Fruit fly (Drosophila melanogaster) whole organism, prepupa: ENCODE measurements around the gene mask.

ENCODE experiments used
- CG10631 ChIP-seq: fragments of 200-800 bp; sonication (Bioruptor generic); optimal IDR thresholded peaks from 2 replicates; lab custom pipeline; 2016; ENCODE audit warnings: missing biosample characterization, missing genetic modification characterization
- CG11294 ChIP-seq: fragments of 200-800 bp; sonication (Bioruptor generic); IDR thresholded peaks from 2 replicates; pipeline ENCODE4 v1.3.6; 2022; ENCODE audit warnings: missing biosample characterization, missing genetic modification characterization
- CG11902 ChIP-seq: fragments of 200-800 bp; sonication (Bioruptor generic); optimal IDR thresholded peaks from 3 replicates; lab custom pipeline; 2016; ENCODE audit warnings: missing biosample characterization, missing genetic modification characterization
- CG15336 ChIP-seq: fragments of 200-800 bp; sonication (Bioruptor generic); IDR thresholded peaks from 2 replicates; pipeline ENCODE4 v1.3.6; 2022; ENCODE audit warnings: missing biosample characterization, missing genetic modification characterization
- CG1621 ChIP-seq: fragments of 200-800 bp; sonication (Bioruptor generic); optimal IDR thresholded peaks from 3 replicates; lab custom pipeline; 2018; ENCODE audit warnings: missing biosample characterization, mild to moderate bottlenecking, missing genetic modification characterization
- CG16779 ChIP-seq: fragments of 200-800 bp; sonication (Bioruptor generic); optimal IDR thresholded peaks from 3 replicates; lab custom pipeline; 2017; ENCODE audit warnings: missing biosample characterization, mild to moderate bottlenecking, missing genetic modification characterization
- CG3032 ChIP-seq: fragments of 200-800 bp; optimal IDR thresholded peaks from 2 replicates; lab custom pipeline; 2019; ENCODE audit warnings: missing biosample characterization, mild to moderate bottlenecking, missing genetic modification characterization, moderate library complexity
- CG31627 ChIP-seq: fragments of 200-800 bp; sonication (Bioruptor generic); optimal IDR thresholded peaks from 3 replicates; lab custom pipeline; 2016; ENCODE audit warnings: missing biosample characterization, missing genetic modification characterization
- CG32006 ChIP-seq: fragments of 200-800 bp; sonication (Bioruptor generic); optimal IDR thresholded peaks from 3 replicates; lab custom pipeline; 2017; ENCODE audit warnings: missing biosample characterization, mild to moderate bottlenecking, missing genetic modification characterization
- CG34406 ChIP-seq: fragments of 200-800 bp; sonication (Bioruptor generic); optimal IDR thresholded peaks from 3 replicates; lab custom pipeline; 2016; ENCODE audit warnings: missing biosample characterization, missing genetic modification characterization
- CG3919 ChIP-seq: fragments of 200-800 bp; sonication (Bioruptor generic); optimal IDR thresholded peaks from 3 replicates; lab custom pipeline; 2016; ENCODE audit warnings: missing biosample characterization, missing genetic modification characterization
- CG6163 ChIP-seq: fragments of 200-800 bp; sonication (Bioruptor generic); IDR thresholded peaks from 3 replicates; pipeline ENCODE4 v1.3.6; 2022; ENCODE audit warnings: missing biosample characterization, missing genetic modification characterization
- CG6276 ChIP-seq: fragments of 200-800 bp; sonication (Bioruptor generic); optimal IDR thresholded peaks from 2 replicates; lab custom pipeline; 2017; ENCODE audit warnings: missing biosample characterization, mild to moderate bottlenecking, missing genetic modification characterization
- CG6808 ChIP-seq: fragments of 200-800 bp; sonication (Bioruptor generic); optimal IDR thresholded peaks from 3 replicates; lab custom pipeline; 2017; ENCODE audit warnings: missing biosample characterization, missing genetic modification characterization, mild to moderate bottlenecking, moderate library complexity, missing genetic modification reagents
- CG6854 ChIP-seq: fragments of 200-800 bp; sonication (Bioruptor generic); optimal IDR thresholded peaks from 2 replicates; lab custom pipeline; 2017; ENCODE audit warnings: missing biosample characterization, mild to moderate bottlenecking, missing genetic modification characterization
- CG8119 ChIP-seq: fragments of 200-800 bp; sonication (Bioruptor generic); IDR thresholded peaks from 3 replicates; pipeline ENCODE4 v1.3.6; 2022; ENCODE audit warnings: missing biosample characterization, missing genetic modification characterization
- CG8319 ChIP-seq: fragments of 200-800 bp; sonication (Bioruptor generic); optimal IDR thresholded peaks from 3 replicates; lab custom pipeline; 2016; ENCODE audit warnings: missing biosample characterization, missing genetic modification characterization
- CG8632 ChIP-seq: fragments of 200-800 bp; sonication (Bioruptor generic); optimal IDR thresholded peaks from 3 replicates; lab custom pipeline; 2016; ENCODE audit warnings: missing biosample characterization, missing genetic modification characterization
- CG9139 ChIP-seq: fragments of 200-800 bp; sonication (Bioruptor generic); optimal IDR thresholded peaks from 3 replicates; lab custom pipeline; 2017; ENCODE audit warnings: missing biosample characterization, mild to moderate bottlenecking, missing genetic modification characterization
- Eip75B ChIP-seq: fragments of 200-800 bp; sonication (Bioruptor generic); optimal IDR thresholded peaks from 3 replicates; lab custom pipeline; 2016; ENCODE audit warnings: missing biosample characterization, missing genetic modification characterization
- Eip78C ChIP-seq: fragments of 200-800 bp; sonication (Bioruptor generic); peaks from one replicate; lab custom pipeline; 2016; ENCODE audit warnings: missing biosample characterization, missing genetic modification characterization
- Eip93F ChIP-seq: fragments of 200-800 bp; sonication (Bioruptor generic); optimal IDR thresholded peaks from 2 replicates; lab custom pipeline; 2016; ENCODE audit warnings: missing biosample characterization, mild to moderate bottlenecking, missing genetic modification characterization
- Ets21C ChIP-seq: fragments of 200-800 bp; sonication (Bioruptor generic); optimal IDR thresholded peaks from 3 replicates; lab custom pipeline; 2016; ENCODE audit warnings: missing biosample characterization, missing genetic modification characterization
- Ets96B ChIP-seq: fragments of 200-800 bp; optimal IDR thresholded peaks from 2 replicates; lab custom pipeline; 2019; ENCODE audit warnings: missing biosample characterization, mild to moderate bottlenecking, missing genetic modification characterization, moderate library complexity
- Gug ChIP-seq: fragments of 200-800 bp; sonication (Bioruptor generic); IDR thresholded peaks from 2 replicates; pipeline ENCODE4 v1.3.6; 2022; ENCODE audit warnings: missing biosample characterization, missing genetic modification characterization
- Hr38 ChIP-seq: sonication (Bioruptor generic); optimal IDR thresholded peaks from 2 replicates; lab custom pipeline; 2016; ENCODE audit warnings: missing biosample characterization, missing genetic modification characterization
- Hr4 ChIP-seq: fragments of 200-800 bp; sonication (Bioruptor generic); optimal IDR thresholded peaks from 3 replicates; lab custom pipeline; 2016; ENCODE audit warnings: missing biosample characterization, missing genetic modification characterization
- Lpt ChIP-seq: fragments of 200-800 bp; sonication (Bioruptor generic); optimal IDR thresholded peaks from 3 replicates; lab custom pipeline; 2016; ENCODE audit warnings: missing biosample characterization, missing genetic modification characterization
- Sox14 ChIP-seq: fragments of 200-800 bp; sonication (Bioruptor generic); optimal IDR thresholded peaks from 3 replicates; lab custom pipeline; 2016; ENCODE audit warnings: missing biosample characterization, missing genetic modification characterization
- achi ChIP-seq: fragments of 200-800 bp; sonication (Bioruptor generic); optimal IDR thresholded peaks from 3 replicates; lab custom pipeline; 2016; ENCODE audit warnings: missing biosample characterization, missing genetic modification characterization
- acj6 ChIP-seq: fragments of 200-800 bp; sonication (Bioruptor generic); optimal IDR thresholded peaks from 3 replicates; lab custom pipeline; 2016; ENCODE audit warnings: missing biosample characterization, missing genetic modification characterization
- dac ChIP-seq: fragments of 200-800 bp; sonication (Bioruptor generic); optimal IDR thresholded peaks from 2 replicates; lab custom pipeline; 2017; ENCODE audit warnings: missing biosample characterization, mild to moderate bottlenecking, missing genetic modification characterization
- dsx ChIP-seq: fragments of 200-800 bp; optimal IDR thresholded peaks from 3 replicates; lab custom pipeline; 2019; ENCODE audit warnings: missing biosample characterization, mild to moderate bottlenecking, missing genetic modification characterization, moderate library complexity; ENCODE audit not compliant: poor library complexity, severe bottlenecking
- eg ChIP-seq: fragments of 200-800 bp; sonication (Bioruptor generic); IDR thresholded peaks from 3 replicates; pipeline ENCODE4 v1.3.6; 2022; ENCODE audit warnings: missing biosample characterization, missing genetic modification characterization
- esn ChIP-seq: fragments of 200-800 bp; sonication (Bioruptor generic); optimal IDR thresholded peaks from 2 replicates; lab custom pipeline; 2016; ENCODE audit warnings: missing biosample characterization, mild to moderate bottlenecking, missing genetic modification characterization, moderate library complexity
- fd59A ChIP-seq: fragments of 200-800 bp; sonication (Bioruptor generic); optimal IDR thresholded peaks from 2 replicates; lab custom pipeline; 2017; ENCODE audit warnings: missing biosample characterization, mild to moderate bottlenecking, missing genetic modification characterization, missing genetic modification reagents
- lz ChIP-seq: fragments of 200-800 bp; sonication (Bioruptor generic); optimal IDR thresholded peaks from 3 replicates; lab custom pipeline; 2016; ENCODE audit warnings: missing biosample characterization, missing genetic modification characterization
- net ChIP-seq: fragments of 200-800 bp; sonication (Bioruptor generic); optimal IDR thresholded peaks from 3 replicates; lab custom pipeline; 2016; ENCODE audit warnings: missing biosample characterization, missing genetic modification characterization
- pdm3 ChIP-seq: fragments of 200-800 bp; sonication (Bioruptor generic); optimal IDR thresholded peaks from 3 replicates; lab custom pipeline; 2016; ENCODE audit warnings: missing biosample characterization, missing genetic modification characterization
- salr ChIP-seq, 2 experiments: fragments of 200-800 bp; sonication (Bioruptor generic); optimal IDR thresholded peaks; 3 replicates each; lab custom pipeline; 2016 to 2018; ENCODE audit warnings: missing biosample characterization in 2 of 2, missing genetic modification characterization in 2 of 2, mild to moderate bottlenecking in 1 of 2
- ss ChIP-seq, 2 experiments: fragments of 200-800 bp; sonication (Bioruptor generic); optimal IDR thresholded peaks; 2 replicates in 1 of 2; 3 replicates in 1 of 2; lab custom pipeline; 2017 to 2018; ENCODE audit warnings: mild to moderate bottlenecking in 2 of 2, missing biosample characterization in 2 of 2, missing genetic modification characterization in 2 of 2, moderate library complexity in 1 of 2
- svp ChIP-seq: fragments of 200-800 bp; sonication (Bioruptor generic); peaks from one replicate; lab custom pipeline; 2016; ENCODE audit warnings: missing biosample characterization, missing genetic modification characterization
- topi ChIP-seq: fragments of 200-800 bp; sonication (Bioruptor generic); optimal IDR thresholded peaks from 3 replicates; lab custom pipeline; 2016; ENCODE audit warnings: missing biosample characterization, missing genetic modification characterization

Gene mask

DNA sequence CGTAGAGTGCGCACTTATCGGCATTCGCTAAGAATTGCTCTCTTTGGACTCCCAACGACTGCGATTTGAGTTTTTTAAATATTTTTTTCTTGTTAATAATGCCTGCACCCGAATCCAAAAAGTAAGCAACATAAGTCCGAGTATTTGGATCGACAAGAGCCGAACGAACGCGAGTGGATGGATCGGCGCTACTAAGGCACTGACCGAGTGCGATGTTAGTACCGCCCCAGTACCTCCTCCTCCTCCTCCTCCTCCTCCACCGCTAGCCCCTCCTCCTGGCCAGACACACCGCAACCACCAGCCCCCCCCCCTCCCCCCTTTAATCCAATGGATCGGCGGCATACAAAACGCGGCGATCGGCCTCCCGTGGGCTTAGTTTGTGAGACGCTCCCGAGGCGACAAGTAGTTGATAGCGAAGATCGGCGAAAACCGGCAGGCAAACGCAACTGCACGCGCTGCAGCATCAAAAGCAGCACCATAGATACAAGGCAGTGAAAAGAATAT lies 53.3 kb downstream of the mask start, which contains the start of gene CG6356:
Gene CG6356 (plus strand): TSS at position 374 of the 504 bp plus-strand sequence.
- TF ChIP-seq CG3032 (tag; lab: Kevin White, UChicago) (no peak), CG11902 (GFP tag; lab: Kevin White, UChicago) (no peak), acj6 (no peak), Eip78C (GFP tag; lab: Kevin White, UChicago) (peak; percentile 5), Lpt (GFP tag; lab: Kevin White, UChicago) (peak; percentile 2), ss (GFP tag; optimal IDR thresholded peaks at IDR 0.05; lab: Kevin White, UChicago) (peak in 1 of 2 experiments; percentile 21), net (GFP tag; lab: Kevin White, UChicago) (no peak), Hr38 (no peak), CG8119 (GFP tag; lab: Robert Waterston, UW) (peak; percentile 37; the same call in 1 of the 3 replicates), CG15336 (GFP tag; lab: Robert Waterston, UW) (peak; percentile 54; the same call in 1 of the 2 replicates), svp (GFP tag; lab: Kevin White, UChicago) (peak; percentile 60), pdm3 (GFP tag; lab: Kevin White, UChicago) (no peak), topi (no peak), CG6276 (peak; percentile 79), CG6163 (GFP tag; lab: Robert Waterston, UW) (peak; percentile 27; the same call in 1 of the 3 replicates), dac (GFP tag; lab: Kevin White, UChicago) (no peak), Eip75B (GFP tag; lab: Kevin White, UChicago) (no peak), dsx (GFP tag; lab: Kevin White, UChicago) (peak; percentile 8), CG11294 (peak; percentile 14; the same call in 1 of the 2 replicates), Hr4 (GFP tag; lab: Kevin White, UChicago) (no peak), CG6808 (GFP tag; lab: Kevin White, UChicago) (peak; percentile 13), Eip93F (GFP tag; lab: Kevin White, UChicago) (no peak), Gug (GFP tag; lab: Robert Waterston, UW) (peak; percentile 43), CG32006 (GFP tag; lab: Kevin White, UChicago) (peak; percentile 36), CG16779 (tag; lab: Kevin White, UChicago) (peak; percentile 42), Sox14 (GFP tag; lab: Kevin White, UChicago) (no peak), CG8632 (no peak), eg (peak; percentile 67; the same call in 2 of the 3 replicates), CG1621 (peak; percentile 6), achi (GFP tag; lab: Kevin White, UChicago) (no peak)
- TF ChIP-seq, all 60 proteins: peak for 16

DNA sequence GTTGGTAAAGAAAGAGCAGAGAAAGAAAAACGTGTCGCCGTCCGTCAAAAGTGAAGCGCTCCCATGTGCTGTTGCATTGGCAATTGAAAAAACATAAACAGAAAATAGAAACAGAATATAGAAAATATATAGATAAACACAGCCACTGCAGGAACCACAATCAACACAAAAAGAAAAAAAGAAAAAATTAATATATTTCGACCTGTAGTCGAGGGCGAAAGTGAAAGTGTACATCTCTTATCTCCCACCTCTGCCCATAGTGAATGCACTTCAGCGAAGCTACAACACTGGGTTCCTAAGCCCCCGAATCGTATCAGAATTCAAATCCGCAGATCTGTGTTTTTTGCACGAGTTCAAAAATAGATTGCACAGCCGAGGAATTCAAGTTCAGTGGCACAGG lies 53.8 kb downstream of the mask start:
- TF ChIP-seq svp (GFP tag; lab: Kevin White, UChicago) (peak; percentile 78), CG10631 (GFP tag; lab: Kevin White, UChicago) (no peak)

DNA sequence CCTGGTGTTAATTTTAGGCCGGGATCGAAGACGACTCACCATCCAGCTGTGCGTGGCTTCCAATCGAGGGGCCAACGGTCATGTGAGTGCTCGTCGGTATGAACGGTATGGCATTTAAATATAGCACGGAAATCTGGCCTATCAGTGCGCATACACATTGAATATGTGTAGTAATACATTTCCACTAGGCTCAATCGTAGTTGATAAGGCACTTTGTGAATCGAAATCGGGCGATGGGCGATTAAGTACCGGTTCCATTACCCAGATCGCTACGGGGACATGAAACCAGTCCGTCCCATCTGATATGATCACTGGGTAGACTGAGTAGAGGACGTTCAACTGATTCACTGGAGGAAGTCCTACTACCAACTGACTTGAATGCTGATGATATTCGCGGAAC lies 55.1 kb downstream of the mask start:
- TF ChIP-seq Eip93F (GFP tag; lab: Kevin White, UChicago) (no peak), topi (no peak), Eip78C (GFP tag; lab: Kevin White, UChicago) (peak; percentile 20), CG15336 (GFP tag; lab: Robert Waterston, UW) (no peak), CG3919 (GFP tag; lab: Kevin White, UChicago) (no peak), esn (GFP tag; lab: Kevin White, UChicago) (no peak), svp (GFP tag; lab: Kevin White, UChicago) (peak; percentile 96), ss (GFP tag; optimal IDR thresholded peaks at IDR 0.05; lab: Kevin White, UChicago) (peak in 1 of 2 experiments; percentile 42), dsx (GFP tag; lab: Kevin White, UChicago) (peak; percentile 5), CG1621 (peak; percentile 11), CG34406 (no peak)
- TF ChIP-seq, all 60 proteins: peak for 5

DNA sequence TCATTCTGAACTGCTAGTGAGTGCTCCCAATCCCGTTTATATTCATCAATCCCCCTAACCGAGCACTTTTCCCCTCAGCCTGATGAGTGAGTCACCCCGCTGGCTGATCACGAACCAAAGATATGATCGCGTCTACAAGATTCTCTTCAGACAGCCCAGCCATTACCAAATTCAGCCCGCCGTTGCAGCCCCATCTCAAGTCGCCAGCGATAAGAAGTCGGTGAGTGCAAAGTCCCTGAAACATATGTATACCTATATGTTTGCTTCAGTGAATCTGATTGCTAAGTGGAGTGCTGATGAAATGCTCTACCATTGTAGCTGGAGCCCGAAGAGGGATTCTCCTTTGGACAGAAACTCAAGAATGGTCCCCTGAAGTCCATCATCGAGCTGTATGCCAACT lies 56.8 kb downstream of the mask start:
- TF ChIP-seq dsx (GFP tag; lab: Kevin White, UChicago) (no peak), dac (GFP tag; lab: Kevin White, UChicago) (no peak), Sox14 (GFP tag; lab: Kevin White, UChicago) (no peak), salr (GFP tag; optimal IDR thresholded peaks at IDR 0.05; lab: Kevin White, UChicago) (no peak), Hr38 (no peak), esn (GFP tag; lab: Kevin White, UChicago) (no peak), CG8319 (GFP tag; lab: Kevin White, UChicago) (no peak), Ets21C (no peak), CG3919 (GFP tag; lab: Kevin White, UChicago) (no peak), ss (GFP tag; optimal IDR thresholded peaks at IDR 0.05; lab: Kevin White, UChicago) (peak; percentile 58 to 70), CG16779 (tag; lab: Kevin White, UChicago) (no peak), CG15336 (GFP tag; lab: Robert Waterston, UW) (no peak), lz (GFP tag; lab: Kevin White, UChicago) (no peak), CG6163 (GFP tag; lab: Robert Waterston, UW) (no peak), CG9139 (GFP tag; lab: Kevin White, UChicago) (peak; percentile 32), svp (GFP tag; lab: Kevin White, UChicago) (peak; percentile 82), CG6854 (peak; percentile 5), pdm3 (GFP tag; lab: Kevin White, UChicago) (no peak), CG10631 (GFP tag; lab: Kevin White, UChicago) (no peak), Ets96B (tag; lab: Kevin White, UChicago) (no peak), fd59A (GFP tag; lab: Kevin White, UChicago) (no peak), CG31627 (GFP tag; lab: Kevin White, UChicago) (no peak), Eip78C (GFP tag; lab: Kevin White, UChicago) (peak; percentile 30), CG8119 (GFP tag; lab: Robert Waterston, UW) (no peak)
